Fruit fly (Drosophila melanogaster): ENCODE results near the gene lilli.

lilli gene

dm6 chr2L:2873729-2874127, 12.0 kb upstream of the lilli start:
- no peak for TF ChIP-seq psq (optimal IDR thresholded peaks at IDR 0.05)
- TF ChIP-seq Sin3A (optimal IDR thresholded peaks at IDR 0.05), result no peak
- TF ChIP-seq ttk (optimal IDR thresholded peaks at IDR 0.05), result no peak

- TF ChIP-seq insv (optimal IDR thresholded peaks at IDR 0.05) (no peak), h (optimal IDR thresholded peaks at IDR 0.05) (no peak), Sin3A (optimal IDR thresholded peaks at IDR 0.05) (no peak)
Measured at dm6 chr2L:2874185-2874541, 11.6 kb upstream of the lilli start, which contains the start of gene Ifrd1. TSS of gene Ifrd1 (minus strand) at chr2L:2874489.

dm6 chr2L:2874542-2875194, 11.1 kb upstream of the lilli start, which contains the start of gene CG8814:
TSS of gene CG8814 (plus strand) at chr2L:2874890.
- TF ChIP-seq Myc (optimal IDR thresholded peaks at IDR 0.05), result no peak
- TF ChIP-seq Sin3A (optimal IDR thresholded peaks at IDR 0.05), result no peak
- no peak for TF ChIP-seq insv (optimal IDR thresholded peaks at IDR 0.05)
- no peak for TF ChIP-seq psq (optimal IDR thresholded peaks at IDR 0.05)
- TF ChIP-seq ttk (optimal IDR thresholded peaks at IDR 0.05), result no peak
- no peak for TF ChIP-seq h (optimal IDR thresholded peaks at IDR 0.05)

dm6 chr2L:2878188-2878587, 7.5 kb upstream of the lilli start, which contains the start of the genes Prx6a and Sbat:
TSS of gene Prx6a (minus strand) at chr2L:2878232.
TSS of gene Sbat (plus strand) at chr2L:2878344.
- TF ChIP-seq Sin3A (optimal IDR thresholded peaks at IDR 0.05) (no peak), ttk (optimal IDR thresholded peaks at IDR 0.05) (no peak), h (optimal IDR thresholded peaks at IDR 0.05) (no peak), insv (optimal IDR thresholded peaks at IDR 0.05) (no peak), psq (optimal IDR thresholded peaks at IDR 0.05) (no peak), Myc (optimal IDR thresholded peaks at IDR 0.05) (no peak)

dm6 chr2L:2878859-2879258, 6.9 kb upstream of the lilli start, which contains the start of gene RabGGTb:
TSS of gene RabGGTb (plus strand) at chr2L:2879112.
- TF ChIP-seq Myc (optimal IDR thresholded peaks at IDR 0.05), result no peak
- TF ChIP-seq insv (optimal IDR thresholded peaks at IDR 0.05), result no peak
- TF ChIP-seq psq (optimal IDR thresholded peaks at IDR 0.05), result no peak
- no peak for TF ChIP-seq h (optimal IDR thresholded peaks at IDR 0.05)
- TF ChIP-seq ttk (optimal IDR thresholded peaks at IDR 0.05), result no peak
- TF ChIP-seq Sin3A (optimal IDR thresholded peaks at IDR 0.05), result no peak

dm6 chr2L:2882968-2883702, 2.6 kb upstream of the lilli start:
- TF ChIP-seq Myc (optimal IDR thresholded peaks at IDR 0.05), result no peak
- no peak for TF ChIP-seq insv (optimal IDR thresholded peaks at IDR 0.05)

dm6 chr2L:2883703-2884294, 1.9 kb upstream of the lilli start:
- TF ChIP-seq ttk (optimal IDR thresholded peaks at IDR 0.05) (no peak), h (optimal IDR thresholded peaks at IDR 0.05) (no peak), Sin3A (optimal IDR thresholded peaks at IDR 0.05) (no peak), psq (optimal IDR thresholded peaks at IDR 0.05) (no peak), Myc (optimal IDR thresholded peaks at IDR 0.05) (no peak), insv (optimal IDR thresholded peaks at IDR 0.05) (no peak)

- no peak for TF ChIP-seq psq (optimal IDR thresholded peaks at IDR 0.05)
- TF ChIP-seq insv (optimal IDR thresholded peaks at IDR 0.05), result no peak
- TF ChIP-seq Myc (optimal IDR thresholded peaks at IDR 0.05), result no peak
- TF ChIP-seq ttk (optimal IDR thresholded peaks at IDR 0.05), result no peak
- no peak for TF ChIP-seq Sin3A (optimal IDR thresholded peaks at IDR 0.05)
- TF ChIP-seq h (optimal IDR thresholded peaks at IDR 0.05), result no peak
Measured at dm6 chr2L:2884683-2885502, 836 bp upstream of the lilli start.

- TF ChIP-seq insv (optimal IDR thresholded peaks at IDR 0.05), result no peak
- TF ChIP-seq Myc (optimal IDR thresholded peaks at IDR 0.05), result no peak
- TF ChIP-seq ttk (optimal IDR thresholded peaks at IDR 0.05), result no peak
- TF ChIP-seq psq (optimal IDR thresholded peaks at IDR 0.05), result no peak
- no peak for TF ChIP-seq Sin3A (optimal IDR thresholded peaks at IDR 0.05)
- TF ChIP-seq h (optimal IDR thresholded peaks at IDR 0.05), result no peak
Measured at dm6 chr2L:2886226-2886569, 469 bp downstream of the lilli start.

dm6 chr2L:2886613-2887537, 1.1 kb downstream of the lilli start:
- no peak for TF ChIP-seq psq (optimal IDR thresholded peaks at IDR 0.05)
- no peak for TF ChIP-seq Sin3A (optimal IDR thresholded peaks at IDR 0.05)
- TF ChIP-seq Myc (optimal IDR thresholded peaks at IDR 0.05), result no peak
- no peak for TF ChIP-seq insv (optimal IDR thresholded peaks at IDR 0.05)
- no peak for TF ChIP-seq ttk (optimal IDR thresholded peaks at IDR 0.05)
- no peak for TF ChIP-seq h (optimal IDR thresholded peaks at IDR 0.05)

Data from Kc167 (cell line).